Worm (Caenorhabditis elegans): ENCODE data around the gene nlp-2.

Gene nlp-2

DNA sequence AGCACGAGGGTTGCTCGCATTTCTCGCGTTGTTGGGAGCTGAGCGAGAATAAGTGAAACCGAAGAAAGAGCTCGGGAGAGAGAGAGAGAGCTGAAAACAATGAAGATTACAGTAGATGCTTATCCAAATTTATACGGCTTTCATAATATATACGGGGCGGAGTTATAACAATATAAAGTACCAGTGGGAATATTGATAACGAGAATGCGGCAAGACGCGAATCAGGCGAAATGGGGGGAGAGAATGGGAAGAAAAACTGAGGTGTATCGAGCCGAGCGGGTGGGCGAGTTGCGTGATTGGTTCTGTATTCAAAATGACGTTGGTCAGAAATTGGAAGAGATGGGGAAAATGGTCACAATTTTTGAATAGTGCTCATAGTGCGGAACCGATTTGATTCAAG lies at the start of gene nlp-2:
Gene nlp-2, minus strand, starts transcription at position 101 of the 400 bp plus-strand sequence.
- TF ChIP-seq daf-12 (tag; optimal IDR thresholded peaks at IDR 0.05) (no peak), elt-3 (tag; optimal IDR thresholded peaks at IDR 0.05) (no peak), elt-1 (tag; optimal IDR thresholded peaks at IDR 0.05) (no peak), mdl-1 (tag; optimal IDR thresholded peaks at IDR 0.05) (no peak), nhr-23 (tag; optimal IDR thresholded peaks at IDR 0.05) (no peak), elt-2 (tag; optimal IDR thresholded peaks at IDR 0.05) (no peak), nhr-28 (tag; optimal IDR thresholded peaks at IDR 0.05) (no peak), jun-1 (tag; optimal IDR thresholded peaks at IDR 0.05) (no peak), tbx-2 (tag; optimal IDR thresholded peaks at IDR 0.05) (no peak), ama-1 (optimal IDR thresholded peaks at IDR 0.05) (no peak)

DNA sequence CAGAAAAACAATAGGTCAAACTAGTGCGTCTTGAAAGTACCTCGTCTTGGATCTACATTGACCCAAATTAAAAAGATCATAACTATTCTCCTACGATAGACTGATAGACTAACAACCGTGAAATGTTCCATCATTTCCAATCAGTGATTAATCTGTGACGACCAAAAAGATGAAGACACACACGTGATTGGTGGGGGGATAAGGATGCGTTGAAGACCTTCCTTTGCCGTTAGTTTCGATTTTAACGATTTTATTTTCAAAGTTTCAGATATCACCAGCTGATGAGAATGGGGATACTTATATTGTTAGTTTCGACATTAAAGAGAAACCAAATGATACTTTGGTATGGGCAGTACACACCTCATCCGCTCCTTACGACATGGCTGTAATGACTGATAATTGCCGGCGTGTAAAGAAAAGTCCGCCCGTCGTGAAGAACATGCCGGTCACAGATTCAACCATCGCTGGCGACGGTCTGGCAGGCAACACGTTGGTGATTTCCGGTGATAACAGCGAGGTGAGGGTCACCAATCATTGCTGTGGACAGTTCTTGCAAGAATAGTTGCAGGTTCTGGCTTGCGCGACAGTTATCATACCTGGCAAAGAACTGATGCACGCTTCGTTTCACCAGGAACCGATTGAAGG lies 42.5 kb upstream of the nlp-2 start:
- TF ChIP-seq nhr-43 (tag; optimal IDR thresholded peaks at IDR 0.05; ENCODE audit: poor library complexity, severe bottlenecking) (peak; percentile 35), egl-5 (tag; optimal IDR thresholded peaks at IDR 0.05) (no peak), pha-4 (tag; optimal IDR thresholded peaks at IDR 0.05) (no peak), nhr-12 (tag; optimal IDR thresholded peaks at IDR 0.05) (no peak), elt-3 (tag; optimal IDR thresholded peaks at IDR 0.05) (no peak), fkh-10 (GFP tag; optimal IDR thresholded peaks at IDR 0.05) (no peak), elt-2 (tag; optimal IDR thresholded peaks at IDR 0.05) (no peak), daf-12 (tag; optimal IDR thresholded peaks at IDR 0.05) (no peak), mml-1 (tag; optimal IDR thresholded peaks at IDR 0.05) (no peak), sea-2 (GFP tag; optimal IDR thresholded peaks at IDR 0.05) (no peak), nhr-76 (tag; optimal IDR thresholded peaks at IDR 0.05) (no peak), egl-27 (tag; optimal IDR thresholded peaks at IDR 0.05) (no peak), nhr-23 (tag; optimal IDR thresholded peaks at IDR 0.05) (peak; percentile 43), fkh-2 (tag; optimal IDR thresholded peaks at IDR 0.05) (no peak)

DNA sequence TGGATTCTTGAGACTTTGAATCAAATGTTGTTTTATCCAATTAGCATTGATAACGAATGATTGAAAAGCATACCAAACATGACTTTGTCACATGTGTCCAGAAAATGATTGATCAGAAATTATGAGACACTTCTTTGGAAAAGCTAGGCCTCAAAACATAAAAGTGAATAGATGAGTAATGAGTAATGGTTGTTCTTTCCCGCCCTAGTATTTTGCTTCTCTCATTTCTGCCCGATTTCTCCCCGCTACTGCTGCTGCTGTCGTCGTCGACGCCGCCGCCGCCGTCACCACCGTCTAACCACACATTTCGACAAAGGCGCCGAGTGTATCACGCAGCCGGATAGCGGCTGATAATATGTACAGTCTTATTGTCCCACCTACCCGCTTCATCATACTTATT lies 40.9 kb upstream of the nlp-2 start, which contains the start of gene F47G3.1:
Gene F47G3.1, plus strand, starts transcription at position 301 of the 400 bp plus-strand sequence.
- no peak for TF ChIP-seq elt-3 (tag; optimal IDR thresholded peaks at IDR 0.05)
- TF ChIP-seq nhr-12 (tag; optimal IDR thresholded peaks at IDR 0.05), result no peak
- no peak for TF ChIP-seq zag-1 (tag; optimal IDR thresholded peaks at IDR 0.05)
- TF ChIP-seq ceh-82 (tag; optimal IDR thresholded peaks at IDR 0.05), result no peak
- TF ChIP-seq nhr-25 (tag; optimal IDR thresholded peaks at IDR 0.05), result no peak
- TF ChIP-seq nhr-77 (tag; optimal IDR thresholded peaks at IDR 0.05), result no peak
- TF ChIP-seq jun-1 (tag; optimal IDR thresholded peaks at IDR 0.05), result no peak
- no peak for TF ChIP-seq sea-2 (GFP tag; optimal IDR thresholded peaks at IDR 0.05)
- no peak for TF ChIP-seq mml-1 (tag; optimal IDR thresholded peaks at IDR 0.05)
- no peak for TF ChIP-seq ceh-9 (tag; optimal IDR thresholded peaks at IDR 0.05)
- no peak for TF ChIP-seq unc-39 (tag; optimal IDR thresholded peaks at IDR 0.05)
- TF ChIP-seq nhr-28 (tag; optimal IDR thresholded peaks at IDR 0.05), result no peak
- no peak for TF ChIP-seq hmg-11 (tag; optimal IDR thresholded peaks at IDR 0.05)
- no peak for TF ChIP-seq nhr-43 (tag; optimal IDR thresholded peaks at IDR 0.05; ENCODE audit: poor library complexity, severe bottlenecking)
- no peak for TF ChIP-seq fos-1 (tag; optimal IDR thresholded peaks at IDR 0.05)

DNA sequence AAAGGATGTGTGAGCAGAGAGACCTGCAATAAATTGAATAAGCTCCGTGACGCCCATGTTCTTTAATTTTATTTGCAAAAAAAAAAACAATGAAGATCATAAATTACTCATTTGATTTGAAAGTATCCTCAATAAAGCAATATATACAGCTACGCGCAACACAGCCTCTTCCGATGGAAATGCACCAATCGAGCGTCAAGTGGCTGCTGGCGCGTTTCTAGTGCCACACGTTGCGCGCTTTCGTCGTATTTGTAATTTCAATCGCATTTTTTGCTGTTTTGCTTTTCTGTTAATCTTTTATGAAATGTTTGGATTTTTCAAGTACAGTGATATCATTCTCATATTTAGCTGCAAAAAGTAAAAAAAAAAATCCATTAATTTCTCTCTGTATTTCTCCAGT lies 37.7 kb upstream of the nlp-2 start:
- TF ChIP-seq mml-1 (tag; optimal IDR thresholded peaks at IDR 0.05) (no peak), hmg-11 (tag; optimal IDR thresholded peaks at IDR 0.05) (peak; percentile 44), nhr-43 (tag; optimal IDR thresholded peaks at IDR 0.05; ENCODE audit: poor library complexity, severe bottlenecking) (peak; percentile 11), egl-5 (tag; optimal IDR thresholded peaks at IDR 0.05) (peak; percentile 16), ceh-28 (tag; optimal IDR thresholded peaks at IDR 0.05) (peak; percentile 21), tbx-2 (tag; optimal IDR thresholded peaks at IDR 0.05) (no peak), jun-1 (tag; optimal IDR thresholded peaks at IDR 0.05) (peak; percentile 6), ceh-16 (tag; optimal IDR thresholded peaks at IDR 0.05) (no peak), lin-15B (tag; optimal IDR thresholded peaks at IDR 0.05) (peak; percentile 17), nhr-76 (tag; optimal IDR thresholded peaks at IDR 0.05) (no peak), unc-39 (tag; optimal IDR thresholded peaks at IDR 0.05) (no peak), snpc-4 (tag; optimal IDR thresholded peaks at IDR 0.05) (peak; percentile 51), nhr-23 (tag; optimal IDR thresholded peaks at IDR 0.05) (peak; percentile 81), sea-2 (GFP tag; optimal IDR thresholded peaks at IDR 0.05) (no peak), nhr-237 (tag; optimal IDR thresholded peaks at IDR 0.05) (no peak), lin-39 (tag; optimal IDR thresholded peaks at IDR 0.05) (peak; percentile 38), ama-1 (optimal IDR thresholded peaks at IDR 0.05) (peak; percentile 12), elt-2 (tag; optimal IDR thresholded peaks at IDR 0.05) (peak; percentile 38), nhr-77 (tag; optimal IDR thresholded peaks at IDR 0.05) (no peak), R02D3.7 (tag; optimal IDR thresholded peaks at IDR 0.05) (no peak), skn-1 (tag; optimal IDR thresholded peaks at IDR 0.05) (peak; percentile 19), ztf-11 (tag; optimal IDR thresholded peaks at IDR 0.05) (no peak), nfya-1 (tag; optimal IDR thresholded peaks at IDR 0.05; ENCODE audit: insufficient read depth) (peak; percentile 50), nhr-25 (tag; optimal IDR thresholded peaks at IDR 0.05) (peak; percentile 24)

Measured in whole organism, L3 larva.